Fruit fly (Drosophila melanogaster) whole organism, embryonic: ENCODE results near the gene CG10274.

ENCODE experiments used
- Atf-2 ChIP-seq: fragments of 200-800 bp; sonication (Bioruptor generic); optimal IDR thresholded peaks from 2 replicates; lab custom pipeline; 2016; ENCODE audit warnings: missing biosample characterization, missing genetic modification characterization
- CG10979 ChIP-seq: fragments of 200-800 bp; sonication (Bioruptor generic); optimal IDR thresholded peaks from 2 replicates; lab custom pipeline; 2018; ENCODE audit warnings: missing biosample characterization, mild to moderate bottlenecking, missing genetic modification characterization, moderate library complexity
- CG11398 ChIP-seq: fragments of 200-800 bp; sonication (Bioruptor generic); optimal IDR thresholded peaks from 2 replicates; lab custom pipeline; 2016; ENCODE audit warnings: missing biosample characterization, missing genetic modification characterization
- CG11504 ChIP-seq: fragments of 200-800 bp; sonication (Bioruptor generic); optimal IDR thresholded peaks from 3 replicates; lab custom pipeline; 2019; ENCODE audit warnings: missing biosample characterization, mild to moderate bottlenecking, missing genetic modification characterization, moderate library complexity
- CG11560 ChIP-seq: fragments of 200-800 bp; sonication (Bioruptor generic); IDR thresholded peaks from 3 replicates; pipeline ENCODE4 v1.3.6; 2022; ENCODE audit warnings: missing biosample characterization, missing genetic modification characterization
- CG13287 ChIP-seq: fragments of 200-800 bp; sonication (Bioruptor generic); IDR thresholded peaks from 2 replicates; pipeline ENCODE4 v1.3.6; 2022; ENCODE audit warnings: missing biosample characterization, missing genetic modification characterization; ENCODE audit not compliant: partially characterized antibody
- CG14860 ChIP-seq: fragments of 200-800 bp; sonication (Bioruptor generic); IDR thresholded peaks from 3 replicates; pipeline ENCODE4 v1.3.6; 2022; ENCODE audit warnings: missing biosample characterization, missing genetic modification characterization; ENCODE audit not compliant: partially characterized antibody
- CG15479 ChIP-seq: fragments of 200-800 bp; sonication (Bioruptor generic); optimal IDR thresholded peaks from 3 replicates; lab custom pipeline; 2019; ENCODE audit warnings: missing biosample characterization, mild to moderate bottlenecking, missing genetic modification characterization, moderate library complexity
- CG16813 ChIP-seq: fragments of 200-800 bp; sonication (Bioruptor generic); IDR thresholded peaks from 3 replicates; pipeline ENCODE4 v1.3.6; 2022; ENCODE audit warnings: missing biosample characterization, missing genetic modification characterization; ENCODE audit not compliant: partially characterized antibody
- CG17802 ChIP-seq: fragments of 200-800 bp; sonication (Bioruptor generic); optimal IDR thresholded peaks from 2 replicates; lab custom pipeline; 2018; ENCODE audit warnings: missing biosample characterization, mild to moderate bottlenecking, missing genetic modification characterization, moderate library complexity
- CG30403 ChIP-seq: fragments of 200-800 bp; sonication (Bioruptor generic); optimal IDR thresholded peaks from 3 replicates; lab custom pipeline; 2016; ENCODE audit warnings: missing biosample characterization, missing genetic modification characterization
- CG32767 ChIP-seq: fragments of 200-800 bp; sonication (Bioruptor generic); IDR thresholded peaks from 2 replicates; pipeline ENCODE4 v1.3.6; 2022; ENCODE audit warnings: missing biosample characterization, missing genetic modification characterization
- CG34224 ChIP-seq: fragments of 200-800 bp; sonication (Bioruptor generic); IDR thresholded peaks from 3 replicates; pipeline ENCODE4 v1.3.6; 2022; ENCODE audit warnings: missing biosample characterization, missing genetic modification characterization; ENCODE audit not compliant: partially characterized antibody
- CG3847 ChIP-seq: fragments of 200-800 bp; sonication (Bioruptor generic); IDR thresholded peaks from 2 replicates; pipeline ENCODE4 v1.3.6; 2022; ENCODE audit warnings: missing biosample characterization, missing genetic modification characterization
- CG4707 ChIP-seq: fragments of 200-800 bp; sonication (Bioruptor generic); optimal IDR thresholded peaks from 2 replicates; lab custom pipeline; 2018; ENCODE audit warnings: missing biosample characterization, mild to moderate bottlenecking, missing genetic modification characterization, moderate library complexity
- CG8089 ChIP-seq: fragments of 200-800 bp; sonication (Bioruptor generic); optimal IDR thresholded peaks from 3 replicates; lab custom pipeline; 2016; ENCODE audit warnings: missing biosample characterization, missing genetic modification characterization
- CG8924 ChIP-seq: fragments of 200-800 bp; optimal IDR thresholded peaks from 3 replicates; lab custom pipeline; 2019; ENCODE audit warnings: missing biosample characterization, mild to moderate bottlenecking, missing genetic modification characterization, moderate library complexity
- CG9797 ChIP-seq: fragments of 200-800 bp; sonication (Bioruptor generic); optimal IDR thresholded peaks from 3 replicates; lab custom pipeline; 2018; ENCODE audit warnings: missing biosample characterization, mild to moderate bottlenecking, missing genetic modification characterization
- D19A ChIP-seq: fragments of 200-800 bp; optimal IDR thresholded peaks from 3 replicates; lab custom pipeline; 2019; ENCODE audit warnings: missing biosample characterization, mild to moderate bottlenecking, missing genetic modification characterization, moderate library complexity
- Dp ChIP-seq: fragments of 200-800 bp; sonication (Bioruptor generic); optimal IDR thresholded peaks from 2 replicates; lab custom pipeline; 2018; ENCODE audit warnings: missing biosample characterization, mild to moderate bottlenecking, missing genetic modification characterization, moderate library complexity
- E2f1 ChIP-seq: fragments of 200-800 bp; sonication (Bioruptor generic); IDR thresholded peaks from 2 replicates; pipeline ENCODE4 v1.3.6; 2022; ENCODE audit warnings: missing biosample characterization, missing genetic modification characterization
- E2f2 ChIP-seq: fragments of 200-800 bp; sonication (Bioruptor generic); IDR thresholded peaks from 2 replicates; pipeline ENCODE4 v1.3.6; 2022; ENCODE audit warnings: missing biosample characterization, missing genetic modification characterization
- Ets65A ChIP-seq: fragments of 200-800 bp; sonication (Bioruptor generic); peaks from one replicate; lab custom pipeline; 2016; ENCODE audit warnings: missing biosample characterization, missing genetic modification characterization
- Fer2 ChIP-seq: fragments of 200-800 bp; sonication (Bioruptor generic); optimal IDR thresholded peaks from 2 replicates; lab custom pipeline; 2018; ENCODE audit warnings: missing biosample characterization, mild to moderate bottlenecking, missing genetic modification characterization, moderate library complexity
- Hmx ChIP-seq: fragments of 200-800 bp; sonication (Bioruptor generic); optimal IDR thresholded peaks from 2 replicates; lab custom pipeline; 2016; ENCODE audit warnings: missing biosample characterization, missing genetic modification characterization
- Scr ChIP-seq: fragments of 200-800 bp; sonication (Bioruptor generic); IDR thresholded peaks from 2 replicates; pipeline ENCODE4 v1.3.6; 2022; ENCODE audit warnings: missing biosample characterization, missing genetic modification characterization; ENCODE audit not compliant: partially characterized antibody
- Sin3A ChIP-seq: fragments of >200 bp; optimal IDR thresholded peaks from 2 replicates; lab custom pipeline; 2018
- Ssrp ChIP-seq: fragments of 200-800 bp; sonication (Bioruptor generic); optimal IDR thresholded peaks from 2 replicates; lab custom pipeline; 2018; ENCODE audit warnings: missing biosample characterization, mild to moderate bottlenecking, missing genetic modification characterization, moderate library complexity
- abd-A ChIP-seq: fragments of 200-800 bp; sonication (Bioruptor generic); optimal IDR thresholded peaks from 3 replicates; lab custom pipeline; 2019; ENCODE audit warnings: missing biosample characterization, mild to moderate bottlenecking, missing genetic modification characterization, moderate library complexity
- amos ChIP-seq: fragments of 200-800 bp; sonication (Bioruptor generic); IDR thresholded peaks from 2 replicates; pipeline ENCODE4 v1.3.6; 2022; ENCODE audit warnings: missing biosample characterization, missing genetic modification characterization; ENCODE audit not compliant: partially characterized antibody
- az2 ChIP-seq: fragments of 200-800 bp; sonication (Bioruptor generic); optimal IDR thresholded peaks from 3 replicates; lab custom pipeline; 2016; ENCODE audit warnings: missing biosample characterization, missing genetic modification characterization
- cad ChIP-seq: fragments of >200 bp; optimal IDR thresholded peaks from 2 replicates; lab custom pipeline; 2017; ENCODE audit warnings: missing biosample characterization, missing genetic modification characterization
- chinmo ChIP-seq: fragments of 200-800 bp; sonication (Bioruptor generic); IDR thresholded peaks from 4 replicates; pipeline ENCODE4 v1.3.6; 2022; ENCODE audit warnings: missing biosample characterization, missing genetic modification characterization; ENCODE audit not compliant: partially characterized antibody
- dmrt11E ChIP-seq: fragments of 200-800 bp; sonication (Bioruptor generic); optimal IDR thresholded peaks from 3 replicates; lab custom pipeline; 2018; ENCODE audit warnings: missing biosample characterization, mild to moderate bottlenecking, missing genetic modification characterization, moderate library complexity
- dpn ChIP-seq, 2 experiments: fragments of 200-800 bp; sonication (Bioruptor generic); optimal IDR thresholded peaks; 3 replicates each; lab custom pipeline; 2016; ENCODE audit warnings: missing biosample characterization in 2 of 2, missing genetic modification characterization in 2 of 2
- ftz-f1 ChIP-seq: fragments of 200-800 bp; sonication (Bioruptor generic); optimal IDR thresholded peaks from 2 replicates; lab custom pipeline; 2016; ENCODE audit warnings: missing biosample characterization, missing genetic modification characterization
- gem ChIP-seq: fragments of 200-800 bp; sonication (Bioruptor generic); optimal IDR thresholded peaks from 2 replicates; lab custom pipeline; 2019; ENCODE audit warnings: missing biosample characterization, mild to moderate bottlenecking, missing genetic modification characterization, moderate library complexity
- hkb ChIP-seq, 2 experiments: fragments of 200-800 bp in 1 of 2; fragments of >200 bp in 1 of 2; sonication (Bioruptor generic) in 1 of 2; IDR thresholded peaks in 1 of 2; optimal IDR thresholded peaks in 1 of 2; 2 replicates each; pipeline versions ENCODE4 v1.3.6 to Lab custom; 2017 to 2022; ENCODE audit warnings: missing biosample characterization in 1 of 2, missing genetic modification characterization in 1 of 2
- ind ChIP-seq: fragments of 200-800 bp; sonication (Bioruptor generic); optimal IDR thresholded peaks from 3 replicates; lab custom pipeline; 2016; ENCODE audit warnings: missing biosample characterization, missing genetic modification characterization
- lilli ChIP-seq: fragments of 200-800 bp; sonication (Bioruptor generic); optimal IDR thresholded peaks from 3 replicates; lab custom pipeline; 2016; ENCODE audit warnings: missing biosample characterization, missing genetic modification characterization
- lola ChIP-seq, 3 experiments: fragments of >200 bp in 2 of 3; fragments of 200-800 bp in 1 of 3; sonication (Bioruptor generic) in 1 of 3; optimal IDR thresholded peaks; 2 replicates each; lab custom pipeline; 2017 to 2019; ENCODE audit warnings: missing biosample characterization in 3 of 3, missing genetic modification characterization in 3 of 3, mild to moderate bottlenecking in 1 of 3, moderate library complexity in 1 of 3
- mam ChIP-seq: fragments of 200-800 bp; sonication (Bioruptor generic); optimal IDR thresholded peaks from 3 replicates; lab custom pipeline; 2016; ENCODE audit warnings: missing biosample characterization, missing genetic modification characterization
- nerfin-1 ChIP-seq: fragments of 200-800 bp; sonication (Bioruptor generic); optimal IDR thresholded peaks from 3 replicates; lab custom pipeline; 2019; ENCODE audit warnings: missing biosample characterization, mild to moderate bottlenecking, missing genetic modification characterization, moderate library complexity
- prd ChIP-seq, 3 experiments: fragments of >200 bp in 2 of 3; fragments of 200-800 bp in 1 of 3; sonication (Bioruptor generic) in 1 of 3; optimal IDR thresholded peaks in 2 of 3; IDR thresholded peaks in 1 of 3; 2 replicates in 2 of 3; 3 replicates in 1 of 3; pipeline versions ENCODE4 v1.3.6 to Lab custom; 2017 to 2022; ENCODE audit warnings: missing biosample characterization in 1 of 3, missing genetic modification characterization in 1 of 3
- repo ChIP-seq: fragments of 200-800 bp; sonication (Bioruptor generic); optimal IDR thresholded peaks from 2 replicates; lab custom pipeline; 2016; ENCODE audit warnings: missing biosample characterization, missing genetic modification characterization
- run ChIP-seq: fragments of 200-800 bp; sonication (Bioruptor generic); optimal IDR thresholded peaks from 3 replicates; lab custom pipeline; 2018; ENCODE audit warnings: missing biosample characterization, mild to moderate bottlenecking, missing genetic modification characterization
- tgo ChIP-seq: fragments of 200-800 bp; sonication (Bioruptor generic); IDR thresholded peaks from 3 replicates; pipeline ENCODE4 v1.3.6; 2022; ENCODE audit warnings: missing biosample characterization, missing genetic modification characterization
- unc-4 ChIP-seq: fragments of 200-800 bp; sonication (Bioruptor generic); IDR thresholded peaks from 2 replicates; pipeline ENCODE4 v1.3.6; 2022; ENCODE audit warnings: missing biosample characterization, missing genetic modification characterization; ENCODE audit not compliant: partially characterized antibody
- zfh1 ChIP-seq: fragments of 200-800 bp; sonication (Bioruptor generic); IDR thresholded peaks from 3 replicates; pipeline ENCODE4 v1.3.6; 2022; ENCODE audit warnings: missing biosample characterization, missing genetic modification characterization

The CG10274 gene

dm6 chr3L:6173826-6174255 lies 7.8 kb downstream of the CG10274 start, which contains the start of the genes fmt and CG7376 (continued):
- TF ChIP-seq CG11504 (tag; lab: Kevin White, UChicago) = no peak
- no peak for TF ChIP-seq CG11560
- peak; percentile 70 for TF ChIP-seq CG13287 (GFP tag; lab: Robert Waterston, UW)
- TF ChIP-seq Fer2 = no peak
- peak; percentile 31 for TF ChIP-seq ind (GFP tag; lab: Kevin White, UChicago)
- no peak for TF ChIP-seq CG8089 (GFP tag; lab: Kevin White, UChicago)
- TF ChIP-seq chinmo (GFP tag; lab: Robert Waterston, UW) = peak; percentile 75; the same call in 2 of the 4 replicates
- TF ChIP-seq Ssrp (tag; lab: Kevin White, UChicago) = peak; percentile 15
- no peak for TF ChIP-seq cad
- peak; percentile 64 for TF ChIP-seq Dp
- no peak for TF ChIP-seq CG32767 (GFP tag; lab: Robert Waterston, UW)
- no peak for TF ChIP-seq tgo (GFP tag; lab: Robert Waterston, UW)
- peak; percentile 28 for TF ChIP-seq nerfin-1 (tag; lab: Kevin White, UChicago)
- TF ChIP-seq CG8924 (tag; lab: Kevin White, UChicago) = no peak
- TF ChIP-seq lilli = peak; percentile 34
- peak in 1 of 2 experiments; percentile 42 for TF ChIP-seq dpn (GFP tag; optimal IDR thresholded peaks at IDR 0.05; lab: Kevin White, UChicago)
- TF ChIP-seq hkb (optimal IDR thresholded peaks at IDR 0.05; lab: Kevin White, UChicago) = peak; percentile 37
- no peak for TF ChIP-seq hkb (GFP tag; IDR thresholded peaks at IDR 0.05; lab: Robert Waterston, UW)
- TF ChIP-seq run (tag; lab: Kevin White, UChicago) = no peak
- TF ChIP-seq D19A (tag; lab: Kevin White, UChicago) = no peak
- TF ChIP-seq zfh1 = no peak
- TF ChIP-seq Sin3A (lab: Kevin White, UChicago) = peak; percentile 14
- peak; percentile 80 for TF ChIP-seq Scr (GFP tag; lab: Robert Waterston, UW)
- peak; percentile 56; the same call in 1 of the 2 replicates for TF ChIP-seq unc-4 (GFP tag; lab: Robert Waterston, UW)
- TF ChIP-seq amos (GFP tag; lab: Robert Waterston, UW) = peak; percentile 63
- no peak for TF ChIP-seq prd (optimal IDR thresholded peaks at IDR 0.05; lab: Kevin White, UChicago)
- peak; percentile 35; the same call in 1 of the 3 replicates for TF ChIP-seq prd (GFP tag; IDR thresholded peaks at IDR 0.05; lab: Robert Waterston, UW)
- TF ChIP-seq CG10979 (tag; lab: Kevin White, UChicago) = peak; percentile 30
- peak; percentile 3 for TF ChIP-seq mam (GFP tag; lab: Kevin White, UChicago)
- peak; percentile 65 for TF ChIP-seq E2f2
- TF ChIP-seq CG34224 (GFP tag; lab: Robert Waterston, UW) = peak; percentile 69; the same call in 2 of the 3 replicates
- TF ChIP-seq gem (tag; lab: Kevin White, UChicago) = no peak
- peak; percentile 7 for TF ChIP-seq az2 (GFP tag; lab: Kevin White, UChicago)
- TF ChIP-seq CG30403 (GFP tag; lab: Kevin White, UChicago) = peak; percentile 48
- peak; percentile 33 for TF ChIP-seq dmrt11E (tag; lab: Kevin White, UChicago)
- TF ChIP-seq CG9797 (GFP tag; lab: Kevin White, UChicago) = peak; percentile 16
- no peak for TF ChIP-seq Hmx (GFP tag; lab: Kevin White, UChicago)
- peak; percentile 51 for TF ChIP-seq CG3847
- TF ChIP-seq CG11398 (GFP tag; lab: Kevin White, UChicago) = no peak
- no peak for TF ChIP-seq Atf-2 (GFP tag; lab: Kevin White, UChicago)
- peak; percentile 36 for TF ChIP-seq CG15479 (GFP tag; lab: Kevin White, UChicago)
- TF ChIP-seq abd-A = no peak
- TF ChIP-seq CG17802 = peak; percentile 56
- TF ChIP-seq Ets65A (GFP tag; lab: Kevin White, UChicago) = peak; percentile 42
- TF ChIP-seq repo = no peak
- peak in 1 of 3 experiments; percentile 61 for TF ChIP-seq lola (GFP tag; optimal IDR thresholded peaks at IDR 0.05; lab: Kevin White, UChicago)
- TF ChIP-seq CG14860 (GFP tag; lab: Robert Waterston, UW) = peak; percentile 89
- no peak for TF ChIP-seq ftz-f1 (GFP tag; lab: Kevin White, UChicago)
- no peak for TF ChIP-seq CG4707 (GFP tag; lab: Kevin White, UChicago)
- peak; percentile 81 for TF ChIP-seq CG16813 (GFP tag; lab: Robert Waterston, UW)
- no peak for TF ChIP-seq E2f1 (GFP tag; lab: Robert Waterston, UW)
